Worm (Caenorhabditis elegans) whole organism, L4 larva: ENCODE results near the gene rpl-23.
A peak's percentile ranks its signal among the peaks of the same experiment; 100 is the strongest.

ENCODE experiments used
- D1046.2 ChIP-seq: fragments of 200-800 bp; sonication (Bioruptor generic); IDR thresholded peaks from 2 replicates; pipeline ENCODE4 v1.3.6; 2022; ENCODE audit warnings: missing genetic modification characterization, missing compliant biosample characterization
- F10B5.3 ChIP-seq: sonication (generic microtip); optimal IDR thresholded peaks from 2 replicates; lab custom pipeline; 2016; ENCODE audit warnings: mild to moderate bottlenecking, missing genetic modification characterization, missing compliant biosample characterization
- F26F4.8 ChIP-seq: fragments of 200-800 bp; sonication (Bioruptor generic); conservative IDR thresholded peaks from 2 replicates; pipeline ENCODE4 v1.3.6; 2022; ENCODE audit warnings: missing genetic modification characterization, missing compliant biosample characterization
- F37D6.2 ChIP-seq: sonication (generic microtip); optimal IDR thresholded peaks from 2 replicates; lab custom pipeline; 2016; ENCODE audit warnings: mild to moderate bottlenecking, missing genetic modification characterization, missing compliant biosample characterization
- Y48G9A.11 ChIP-seq: fragments of 200-800 bp; sonication (Bioruptor generic); IDR thresholded peaks from 2 replicates; pipeline ENCODE4 v1.3.6; 2022; ENCODE audit warnings: missing genetic modification reagents, missing genetic modification characterization, missing compliant biosample characterization
- Y75B8A.6 ChIP-seq: fragments of 200-800 bp; sonication (Bioruptor generic); IDR thresholded peaks from 2 replicates; pipeline ENCODE4 v1.3.6; 2022; ENCODE audit warnings: missing genetic modification reagents, missing genetic modification characterization, missing compliant biosample characterization
- aha-1 ChIP-seq: fragments of 150-350 bp; peaks from one replicate; lab custom pipeline; 2014; ENCODE audit warnings: missing biosample characterization, missing genetic modification characterization
- aly-2 ChIP-seq: sonication (generic microtip); optimal IDR thresholded peaks from 2 replicates; lab custom pipeline; 2018; ENCODE audit warnings: missing biosample characterization, missing genetic modification characterization
- ama-1 ChIP-seq: fragments of 150-350 bp; optimal IDR thresholded peaks from 2 replicates; lab custom pipeline; 2014; ENCODE audit warnings: inconsistent platforms, mixed read lengths
- ceh-28 ChIP-seq: fragments of 150-350 bp; optimal IDR thresholded peaks from 2 replicates; lab custom pipeline; 2014; ENCODE audit warnings: missing biosample characterization, missing genetic modification reagents, missing genetic modification characterization
- ceh-32 ChIP-seq: sonication (generic microtip); optimal IDR thresholded peaks from 2 replicates; lab custom pipeline; 2016; ENCODE audit warnings: mild to moderate bottlenecking, missing genetic modification characterization, missing compliant biosample characterization; ENCODE audit not compliant: poor library complexity
- ceh-44 ChIP-seq: fragments of 200-800 bp; sonication (Bioruptor generic); IDR thresholded peaks from 2 replicates; pipeline ENCODE4 v1.3.6; 2022; ENCODE audit warnings: missing genetic modification reagents, missing genetic modification characterization, missing compliant biosample characterization
- ceh-62 ChIP-seq: sonication (generic microtip); optimal IDR thresholded peaks from 2 replicates; lab custom pipeline; 2017; ENCODE audit warnings: missing biosample characterization, missing genetic modification characterization
- ceh-82 ChIP-seq: sonication (generic microtip); optimal IDR thresholded peaks from 2 replicates; lab custom pipeline; 2017; ENCODE audit warnings: missing biosample characterization, missing genetic modification characterization
- ces-1 ChIP-seq: fragments of 150-350 bp; sonication (generic microtip); optimal IDR thresholded peaks from 4 replicates; lab custom pipeline; 2014; ENCODE audit warnings: missing biosample characterization, missing genetic modification reagents, missing genetic modification characterization
- ctbp-1 ChIP-seq: fragments of 200-800 bp; sonication (Bioruptor generic); IDR thresholded peaks from 2 replicates; pipeline ENCODE4 v1.3.6; 2022; ENCODE audit warnings: missing genetic modification reagents, missing genetic modification characterization, missing compliant biosample characterization
- daf-16 ChIP-seq, 3 experiments: sonication (generic microtip); optimal IDR thresholded peaks; 2 replicates each; lab custom pipeline; 2016 to 2017; ENCODE audit warnings: missing genetic modification characterization in 3 of 3, missing genetic modification reagents in 3 of 3, mild to moderate bottlenecking in 2 of 3, missing compliant biosample characterization in 2 of 3, missing biosample characterization in 1 of 3, moderate library complexity in 1 of 3
- daf-19 ChIP-seq: fragments of 200-800 bp; sonication (Bioruptor generic); conservative IDR thresholded peaks from 2 replicates; pipeline ENCODE4 v1.3.6; 2022; ENCODE audit warnings: missing genetic modification characterization, missing compliant biosample characterization
- daf-8 ChIP-seq: fragments of 200-800 bp; sonication (Bioruptor generic); IDR thresholded peaks from 2 replicates; pipeline ENCODE4 v1.3.6; 2022; ENCODE audit warnings: missing genetic modification characterization, missing compliant biosample characterization
- dve-1 ChIP-seq: sonication (generic microtip); optimal IDR thresholded peaks from 2 replicates; lab custom pipeline; 2017; ENCODE audit warnings: antibody characterized with exemption, mild to moderate bottlenecking, missing genetic modification characterization, missing compliant biosample characterization; ENCODE audit not compliant: insufficient read depth
- fkh-10 ChIP-seq: fragments of 150-350 bp; optimal IDR thresholded peaks from 2 replicates; lab custom pipeline; 2014; ENCODE audit warnings: missing biosample characterization, missing genetic modification reagents, missing genetic modification characterization
- hlh-30 ChIP-seq: sonication (generic microtip); optimal IDR thresholded peaks from 2 replicates; lab custom pipeline; 2017; ENCODE audit warnings: antibody characterized with exemption, mild to moderate bottlenecking, missing genetic modification characterization, missing compliant biosample characterization; ENCODE audit not compliant: insufficient read depth
- hmg-1.1 ChIP-seq: fragments of 200-800 bp; sonication (Bioruptor generic); IDR thresholded peaks from 2 replicates; pipeline ENCODE4 v1.3.6; 2022; ENCODE audit warnings: missing genetic modification reagents, missing genetic modification characterization, missing compliant biosample characterization
- lin-13 ChIP-seq: fragments of 150-350 bp; optimal IDR thresholded peaks from 2 replicates; lab custom pipeline; 2014; ENCODE audit warnings: missing biosample characterization, missing genetic modification reagents, missing genetic modification characterization
- lin-15B ChIP-seq: fragments of 150-350 bp; sonication (generic microtip); optimal IDR thresholded peaks from 3 replicates; lab custom pipeline; 2014; ENCODE audit warnings: missing biosample characterization, missing genetic modification characterization
- lin-38 ChIP-seq: fragments of 200-800 bp; sonication (Bioruptor generic); IDR thresholded peaks from 2 replicates; pipeline ENCODE4 v1.3.6; 2022; ENCODE audit warnings: missing genetic modification reagents, missing genetic modification characterization, missing compliant biosample characterization
- lin-39 ChIP-seq: fragments of 150-350 bp; optimal IDR thresholded peaks from 2 replicates; lab custom pipeline; 2014; ENCODE audit warnings: missing biosample characterization, missing genetic modification reagents, missing genetic modification characterization
- lir-3 ChIP-seq: sonication (generic microtip); optimal IDR thresholded peaks from 2 replicates; lab custom pipeline; 2016; ENCODE audit warnings: mild to moderate bottlenecking, missing genetic modification characterization, missing compliant biosample characterization
- madf-5 ChIP-seq, 2 experiments: fragments of 200-800 bp; sonication (Bioruptor generic); IDR thresholded peaks; 2 replicates each; pipeline ENCODE4 v1.3.6; 2022; ENCODE audit warnings: missing compliant biosample characterization in 2 of 2, missing genetic modification characterization in 2 of 2
- mdl-1 ChIP-seq, 2 experiments: fragments of 150-350 bp in 1 of 2; sonication (generic microtip) in 1 of 2; optimal IDR thresholded peaks; 2 replicates each; lab custom pipeline; 2014 to 2017; ENCODE audit warnings: missing biosample characterization in 2 of 2, missing genetic modification characterization in 2 of 2
- mdt-29 ChIP-seq: fragments of 200-800 bp; sonication (Bioruptor generic); IDR thresholded peaks from 2 replicates; pipeline ENCODE4 v1.3.6; 2022; ENCODE audit warnings: missing genetic modification reagents, missing genetic modification characterization, missing compliant biosample characterization
- mes-2 ChIP-seq: sonication (generic microtip); optimal IDR thresholded peaks from 2 replicates; lab custom pipeline; 2016; ENCODE audit warnings: missing genotype, mild to moderate bottlenecking, missing genetic modification characterization, missing compliant biosample characterization; ENCODE audit not compliant: poor library complexity, severe bottlenecking
- mxl-2 ChIP-seq: fragments of 200-800 bp; sonication (Bioruptor generic); conservative IDR thresholded peaks from 2 replicates; pipeline ENCODE4 v1.3.6; 2022; ENCODE audit warnings: missing genetic modification reagents, missing genetic modification characterization, missing compliant biosample characterization
- nhr-10 ChIP-seq: fragments of 150-350 bp; optimal IDR thresholded peaks from 2 replicates; lab custom pipeline; 2014; ENCODE audit warnings: missing biosample characterization, missing genetic modification characterization
- nhr-11 ChIP-seq: fragments of 150-350 bp; optimal IDR thresholded peaks from 2 replicates; lab custom pipeline; 2014; ENCODE audit warnings: missing biosample characterization, missing genetic modification characterization
- nhr-111 ChIP-seq: fragments of 200-800 bp; sonication (Bioruptor generic); optimal IDR thresholded peaks from 2 replicates; lab custom pipeline; 2018; ENCODE audit warnings: mild to moderate bottlenecking, missing genetic modification characterization, missing compliant biosample characterization
- nhr-41 ChIP-seq: fragments of 200-800 bp; sonication (Bioruptor generic); IDR thresholded peaks from 2 replicates; pipeline ENCODE4 v1.3.6; 2022; ENCODE audit warnings: missing genetic modification reagents, missing genetic modification characterization, missing compliant biosample characterization
- nhr-42 ChIP-seq: fragments of 200-800 bp; sonication (Bioruptor generic); IDR thresholded peaks from 2 replicates; pipeline ENCODE4 v1.3.6; 2022; ENCODE audit warnings: missing genetic modification characterization, missing compliant biosample characterization
- nhr-6 ChIP-seq: fragments of 150-350 bp; optimal IDR thresholded peaks from 2 replicates; lab custom pipeline; 2014; ENCODE audit warnings: missing biosample characterization, missing genetic modification characterization
- nhr-77 ChIP-seq: fragments of 150-350 bp; optimal IDR thresholded peaks from 2 replicates; lab custom pipeline; 2014; ENCODE audit warnings: missing biosample characterization, missing genetic modification characterization
- pha-4 ChIP-seq, 2 experiments: fragments of 150-350 bp in 1 of 2; fragments of 200-800 bp in 1 of 2; sonication (Bioruptor generic) in 1 of 2; IDR thresholded peaks in 1 of 2; optimal IDR thresholded peaks in 1 of 2; 2 replicates each; pipeline versions ENCODE4 v1.3.6 to Lab custom; 2014 to 2022; ENCODE audit warnings: missing genetic modification characterization in 2 of 2, missing genetic modification reagents in 2 of 2, missing biosample characterization in 1 of 2, missing compliant biosample characterization in 1 of 2
- pqm-1 ChIP-seq: sonication (generic microtip); optimal IDR thresholded peaks from 2 replicates; lab custom pipeline; 2017; ENCODE audit warnings: missing biosample characterization, missing genetic modification characterization
- rbr-2 ChIP-seq: sonication (generic microtip); optimal IDR thresholded peaks from 2 replicates; lab custom pipeline; 2016; ENCODE audit warnings: missing genotype, missing genetic modification characterization, missing compliant biosample characterization
- saeg-2 ChIP-seq: fragments of 200-800 bp; sonication (Bioruptor generic); IDR thresholded peaks from 2 replicates; pipeline ENCODE4 v1.3.6; 2022; ENCODE audit warnings: missing genetic modification reagents, missing genetic modification characterization, missing compliant biosample characterization
- spr-1 ChIP-seq: sonication (generic microtip); optimal IDR thresholded peaks from 2 replicates; lab custom pipeline; 2016; ENCODE audit warnings: mild to moderate bottlenecking, missing genetic modification characterization, missing compliant biosample characterization
- tra-1 ChIP-seq: fragments of 200-800 bp; sonication (Bioruptor generic); IDR thresholded peaks from 2 replicates; pipeline ENCODE4 v1.3.6; 2022; ENCODE audit warnings: missing genetic modification reagents, missing genetic modification characterization, missing compliant biosample characterization
- unc-39 ChIP-seq: sonication (generic microtip); optimal IDR thresholded peaks from 2 replicates; lab custom pipeline; 2017; ENCODE audit warnings: missing biosample characterization, missing genetic modification characterization
- zfp-3 ChIP-seq: fragments of 200-800 bp; sonication (Bioruptor generic); conservative IDR thresholded peaks from 2 replicates; pipeline ENCODE4 v1.3.6; 2022; ENCODE audit warnings: missing genetic modification reagents, missing genetic modification characterization, missing compliant biosample characterization
- zip-11 ChIP-seq: fragments of 200-800 bp; sonication (Bioruptor generic); IDR thresholded peaks from 2 replicates; pipeline ENCODE4 v1.3.6; 2022; ENCODE audit warnings: missing genetic modification characterization, missing compliant biosample characterization
- ztf-7 ChIP-seq: fragments of 150-350 bp; optimal IDR thresholded peaks from 2 replicates; lab custom pipeline; 2014; ENCODE audit warnings: missing biosample characterization, missing genetic modification characterization

The rpl-23 gene

DNA sequence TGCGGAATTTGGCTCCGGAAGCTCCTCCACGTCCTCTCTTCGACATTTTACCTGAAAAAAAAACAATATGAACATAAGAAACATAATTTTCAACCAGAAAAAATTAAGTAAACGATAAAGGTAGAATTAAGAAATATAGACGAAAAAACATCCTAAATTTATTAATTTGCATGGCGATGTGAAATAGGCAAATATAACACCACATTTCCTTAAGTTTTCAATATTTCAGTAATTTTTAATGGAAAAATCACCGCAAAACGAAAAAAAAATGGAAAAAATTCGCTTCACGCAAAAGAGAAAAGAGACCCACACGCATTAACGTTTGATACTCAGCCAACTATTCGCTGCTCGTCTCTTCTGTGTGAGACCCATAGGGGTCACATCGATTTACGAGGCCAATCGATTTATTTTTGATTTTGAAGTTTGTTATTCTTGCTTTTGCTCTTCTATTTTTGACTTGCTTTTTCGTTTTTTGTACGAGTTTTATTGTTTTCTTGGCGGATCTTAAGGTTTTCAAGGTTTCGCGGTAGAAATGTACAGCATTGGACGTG, at the start of gene rpl-23:
Gene rpl-23, minus strand, starts transcription at position 51 of the 551 bp plus-strand sequence.
- no peak for TF ChIP-seq F10B5.3 (tag; lab: Kevin White, UChicago)
- TF ChIP-seq nhr-6 (tag; lab: Kevin White, UChicago): peak; percentile 73
- TF ChIP-seq D1046.2: no peak
- no peak for TF ChIP-seq ceh-82 (tag; lab: Kevin White, UChicago)
- peak; percentile 94 for TF ChIP-seq dve-1 (tag; lab: Kevin White, UChicago)
- TF ChIP-seq tra-1 (GFP tag; lab: Robert Waterston, UW): peak; percentile 65; the same call in 1 of the 2 replicates
- TF ChIP-seq zfp-3 (GFP tag; lab: Robert Waterston, UW): no peak
- TF ChIP-seq daf-8 (GFP tag; lab: Robert Waterston, UW): no peak
- TF ChIP-seq Y75B8A.6: no peak
- TF ChIP-seq daf-16 (GFP tag; optimal IDR thresholded peaks at IDR 0.05; lab: Kevin White, UChicago): peak in 1 of 2 experiments; percentile 38
- peak; percentile 72 for TF ChIP-seq daf-16 (tag; optimal IDR thresholded peaks at IDR 0.05; lab: Kevin White, UChicago)
- peak; percentile 35; the same call in 1 of the 2 replicates for TF ChIP-seq Y48G9A.11
- TF ChIP-seq nhr-42: no peak
- peak; percentile 59 for TF ChIP-seq F37D6.2
- TF ChIP-seq ama-1 (lab: Kevin White, UChicago): peak; percentile 77
- TF ChIP-seq ceh-62: no peak
- peak; percentile 64; the same call in 1 of the 2 replicates for TF ChIP-seq pha-4 (GFP tag; IDR thresholded peaks at IDR 0.05; lab: Robert Waterston, UW)
- TF ChIP-seq pha-4 (tag; optimal IDR thresholded peaks at IDR 0.05; lab: Kevin White, UChicago): peak; percentile 98
- TF ChIP-seq spr-1 (tag; lab: Kevin White, UChicago): peak; percentile 15
- TF ChIP-seq rbr-2 (tag; lab: Kevin White, UChicago): peak; percentile 83
- TF ChIP-seq nhr-77 (tag; lab: Kevin White, UChicago): peak; percentile 96
- peak; percentile 85 for TF ChIP-seq ceh-28 (tag; lab: Kevin White, UChicago)
- no peak for TF ChIP-seq aly-2 (tag; lab: Kevin White, UChicago)
- no peak for TF ChIP-seq madf-5 (GFP tag; IDR thresholded peaks at IDR 0.05; lab: Robert Waterston, UW)
- peak; percentile 40; the same call in 1 of the 2 replicates for TF ChIP-seq ceh-44 (GFP tag; lab: Robert Waterston, UW)
- peak; percentile 92 for TF ChIP-seq hlh-30 (tag; lab: Kevin White, UChicago)
- peak; percentile 97 for TF ChIP-seq aha-1 (tag; lab: Kevin White, UChicago)
- peak; percentile 54 for TF ChIP-seq fkh-10
- TF ChIP-seq nhr-10 (tag; lab: Kevin White, UChicago): no peak
- peak; percentile 92 for TF ChIP-seq mes-2 (tag; lab: Kevin White, UChicago)
- no peak for TF ChIP-seq ceh-32
- no peak for TF ChIP-seq unc-39 (tag; lab: Kevin White, UChicago)
- no peak for TF ChIP-seq F26F4.8
- TF ChIP-seq hmg-1.1 (GFP tag; lab: Robert Waterston, UW): peak; percentile 77
- TF ChIP-seq saeg-2 (GFP tag; lab: Robert Waterston, UW): 0 out of 2 replicates have a peak, but pooled peaks have one; percentile 14
- peak; percentile 73 for TF ChIP-seq ztf-7 (tag; lab: Kevin White, UChicago)
- no peak for TF ChIP-seq daf-19 (GFP tag; lab: Robert Waterston, UW)
- TF ChIP-seq lin-39 (tag; lab: Kevin White, UChicago): no peak
- peak; percentile 7 for TF ChIP-seq pqm-1 (tag; lab: Kevin White, UChicago)
- no peak for TF ChIP-seq mdt-29 (GFP tag; lab: Robert Waterston, UW)
- TF ChIP-seq mxl-2 (GFP tag; lab: Robert Waterston, UW): no peak
- peak; percentile 63 for TF ChIP-seq ces-1 (GFP tag; lab: Kevin White, UChicago)
- no peak for TF ChIP-seq nhr-41 (GFP tag; lab: Robert Waterston, UW)
- TF ChIP-seq nhr-11 (tag; lab: Kevin White, UChicago): peak; percentile 96
- TF ChIP-seq ctbp-1 (GFP tag; lab: Robert Waterston, UW): peak; percentile 49; the same call in 1 of the 2 replicates
- TF ChIP-seq nhr-111: no peak
- no peak for TF ChIP-seq lin-15B (tag; lab: Kevin White, UChicago)
- peak; percentile 85 for TF ChIP-seq lin-38 (GFP tag; lab: Robert Waterston, UW)
- peak in 1 of 2 experiments; percentile 71 for TF ChIP-seq mdl-1 (tag; optimal IDR thresholded peaks at IDR 0.05; lab: Kevin White, UChicago)
- TF ChIP-seq lir-3: no peak
- peak; percentile 90 for TF ChIP-seq lin-13 (GFP tag; lab: Kevin White, UChicago)
- TF ChIP-seq zip-11: no peak
